Fruit fly (Drosophila melanogaster): Measurements from ENCODE around the gene MED1.

Gene MED1

dm6 chr3L:21679687-21680086 lies 45.4 kb upstream of the MED1 start, which contains the start of the genes Als2 and CG11248 (continued):
- TF ChIP-seq esg (GFP tag; conservative IDR thresholded peaks at IDR 0.05) (peak; percentile 62), CG2129 (GFP tag; IDR thresholded peaks at IDR 0.05; ENCODE audit: partially characterized antibody) (no peak), corto (GFP tag; optimal IDR thresholded peaks at IDR 0.05) (no peak), da (GFP tag; optimal IDR thresholded peaks at IDR 0.05) (no peak), row (GFP tag; IDR thresholded peaks at IDR 0.05) (peak; percentile 91), CG10366 (GFP tag; IDR thresholded peaks at IDR 0.05) (peak; percentile 68), cg (GFP tag; optimal IDR thresholded peaks at IDR 0.05) (no peak), caup (GFP tag; optimal IDR thresholded peaks at IDR 0.05; ENCODE audit: severe bottlenecking) (no peak), B-H1 (GFP tag; IDR thresholded peaks at IDR 0.05) (peak; percentile 43; the same call in 2 of the 3 replicates), Rx (GFP tag; IDR thresholded peaks at IDR 0.05) (peak; percentile 40; the same call in 1 of the 2 replicates), CG11560 (tag; IDR thresholded peaks at IDR 0.05) (0 out of 3 replicates have a peak, but pooled peaks have one; percentile 25), Side (GFP tag; optimal IDR thresholded peaks at IDR 0.05) (peak; percentile 59), HLH3B (GFP tag; IDR thresholded peaks at IDR 0.05) (peak; percentile 54; the same call in 1 of the 2 replicates), Hand (GFP tag; optimal IDR thresholded peaks at IDR 0.05) (no peak), CG1529 (GFP tag; optimal IDR thresholded peaks at IDR 0.05) (no peak), CG13775 (GFP tag; optimal IDR thresholded peaks at IDR 0.05) (peak; percentile 78), sr (GFP tag; IDR thresholded peaks at IDR 0.05) (no peak), CG16863 (GFP tag; optimal IDR thresholded peaks at IDR 0.05) (peak; percentile 49), CG15269 (tag; optimal IDR thresholded peaks at IDR 0.05) (no peak), kah (GFP tag; optimal IDR thresholded peaks at IDR 0.05) (no peak), stc (GFP tag; IDR thresholded peaks at IDR 0.05) (0 out of 2 replicates have a peak, but pooled peaks have one; percentile 22), Dp (GFP tag; optimal IDR thresholded peaks at IDR 0.05) (no peak), inv (GFP tag; IDR thresholded peaks at IDR 0.05; ENCODE audit: partially characterized antibody) (no peak), eve (GFP tag; optimal IDR thresholded peaks at IDR 0.05) (no peak), Doc2 (GFP tag; IDR thresholded peaks at IDR 0.05) (no peak), ssp (GFP tag; IDR thresholded peaks at IDR 0.05) (peak; percentile 78), CG6654 (GFP tag; optimal IDR thresholded peaks at IDR 0.05) (peak; percentile 27), ci (GFP tag; IDR thresholded peaks at IDR 0.05) (no peak), Tbp (GFP tag; optimal IDR thresholded peaks at IDR 0.05) (no peak), CG11695 (GFP tag; IDR thresholded peaks at IDR 0.05) (no peak; the same call in 2 of the 3 replicates), jumu (GFP tag; optimal IDR thresholded peaks at IDR 0.05) (peak; percentile 60), repo (GFP tag; optimal IDR thresholded peaks at IDR 0.05) (peak; percentile 23), trh (GFP tag; optimal IDR thresholded peaks at IDR 0.05) (peak; percentile 24), CG31224 (GFP tag; IDR thresholded peaks at IDR 0.05) (peak; percentile 34; the same call in 1 of the 2 replicates), hkb (optimal IDR thresholded peaks at IDR 0.05) (no peak), hkb (GFP tag; IDR thresholded peaks at IDR 0.05) (peak; percentile 61), NC2β (GFP tag; optimal IDR thresholded peaks at IDR 0.05) (peak; percentile 46), Drgx (GFP tag; IDR thresholded peaks at IDR 0.05) (no peak), Pdp1 (GFP tag; optimal IDR thresholded peaks at IDR 0.05) (peak in 1 of 2 experiments; percentile 68), CG8290 (GFP tag; optimal IDR thresholded peaks at IDR 0.05) (no peak), CG8290 (tag; optimal IDR thresholded peaks at IDR 0.05) (peak in 1 of 2 experiments; percentile 3), Dfd (GFP tag; optimal IDR thresholded peaks at IDR 0.05) (no peak), tin (GFP tag; optimal IDR thresholded peaks at IDR 0.05) (peak; percentile 74), ftz-f1 (GFP tag; optimal IDR thresholded peaks at IDR 0.05) (no peak), TFAM (GFP tag; optimal IDR thresholded peaks at IDR 0.05) (no peak), ttk (GFP tag; IDR thresholded peaks at IDR 0.05) (peak; percentile 37; the same call in 1 of the 2 replicates), CG3726 (GFP tag; IDR thresholded peaks at IDR 0.05) (peak; percentile 70; the same call in 2 of the 3 replicates), tx (GFP tag; optimal IDR thresholded peaks at IDR 0.05) (peak; percentile 56), Lim3 (GFP tag; IDR thresholded peaks at IDR 0.05) (no peak), Jarid2 (GFP tag; optimal IDR thresholded peaks at IDR 0.05) (no peak), bsh (GFP tag; optimal IDR thresholded peaks at IDR 0.05) (peak in 1 of 2 experiments; percentile 74), CG17361 (GFP tag; IDR thresholded peaks at IDR 0.05) (no peak; the same call in 1 of the 3 replicates)
